Fruit fly (Drosophila melanogaster): ENCODE data around the gene RpS4.

RpS4 gene

DNA sequence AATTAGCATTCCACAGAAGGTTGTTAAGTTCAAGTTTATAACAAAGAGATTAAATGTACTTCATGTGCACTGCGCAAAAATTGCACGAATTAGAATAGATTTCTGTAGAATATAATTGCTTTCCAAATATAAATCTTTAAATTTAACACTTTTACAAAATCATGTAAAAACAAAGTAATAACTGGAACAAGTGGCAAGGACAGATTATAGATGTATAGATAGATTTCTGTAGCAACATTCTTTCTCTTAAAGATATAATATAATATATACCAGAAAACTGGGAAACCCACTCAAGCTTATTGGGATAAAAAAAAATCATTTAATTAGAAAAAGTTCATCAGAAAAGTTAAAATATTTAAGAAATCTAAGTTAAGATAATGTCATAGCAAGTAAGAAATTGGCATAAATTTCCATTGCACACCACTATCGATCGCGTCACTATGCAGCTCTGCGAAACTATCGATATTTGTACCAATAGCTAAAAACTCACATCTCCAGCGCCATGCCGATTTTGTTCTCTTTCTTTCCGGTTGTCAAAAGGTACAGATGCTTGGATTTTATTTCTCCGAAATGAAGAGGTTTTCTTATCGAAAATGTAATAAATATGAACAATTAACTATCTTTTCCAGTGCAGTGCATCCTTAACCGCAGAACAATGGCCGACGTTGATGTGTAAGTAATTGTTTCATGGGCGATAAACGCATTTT lies 18.5 kb upstream of the RpS4 start, which contains the start of gene RpS12 (continued):
- TF ChIP-seq nau (GFP tag; optimal IDR thresholded peaks at IDR 0.05) = peak; percentile 81
- no peak for TF ChIP-seq CG31388 (GFP tag; optimal IDR thresholded peaks at IDR 0.05)
- TF ChIP-seq MTF-1 (GFP tag; optimal IDR thresholded peaks at IDR 0.05; ENCODE audit: borderline replicate concordance) = peak; percentile 94
- peak; percentile 62 for TF ChIP-seq Ada2b (GFP tag; IDR thresholded peaks at IDR 0.05)
- peak; percentile 71 for TF ChIP-seq slp2 (GFP tag; optimal IDR thresholded peaks at IDR 0.05)
- TF ChIP-seq Nf-YA (GFP tag; IDR thresholded peaks at IDR 0.05) = peak; percentile 58
- TF ChIP-seq CG3163 (GFP tag; optimal IDR thresholded peaks at IDR 0.05) = peak; percentile 70
- peak; percentile 89 for TF ChIP-seq Meics (GFP tag; optimal IDR thresholded peaks at IDR 0.05)
- TF ChIP-seq unpg (GFP tag; optimal IDR thresholded peaks at IDR 0.05) = peak; percentile 65
- TF ChIP-seq CG3065 (GFP tag; optimal IDR thresholded peaks at IDR 0.05) = no peak
- peak; percentile 87 for TF ChIP-seq CG6813 (GFP tag; optimal IDR thresholded peaks at IDR 0.05)
- peak; percentile 61 for TF ChIP-seq trh (GFP tag; optimal IDR thresholded peaks at IDR 0.05)
- 0 out of 3 replicates have a peak, but pooled peaks have one; percentile 5 for TF ChIP-seq C15 (GFP tag; IDR thresholded peaks at IDR 0.05)
- TF ChIP-seq Oaz (GFP tag; IDR thresholded peaks at IDR 0.05) = peak; percentile 72
- peak; percentile 79 for TF ChIP-seq CG14014 (GFP tag; IDR thresholded peaks at IDR 0.05)
- TF ChIP-seq CG30431 (GFP tag; optimal IDR thresholded peaks at IDR 0.05) = peak; percentile 63
- peak; percentile 43 for TF ChIP-seq Taf1 (GFP tag; IDR thresholded peaks at IDR 0.05)
- TF ChIP-seq sisA (GFP tag; IDR thresholded peaks at IDR 0.05) = peak; percentile 58
- TF ChIP-seq CG14667 (GFP tag; IDR thresholded peaks at IDR 0.05) = peak; percentile 46
- TF ChIP-seq CG4854 (GFP tag; optimal IDR thresholded peaks at IDR 0.05) = peak; percentile 71
- TF ChIP-seq psq (GFP tag; optimal IDR thresholded peaks at IDR 0.05) = no peak
- no peak for TF ChIP-seq CG17612 (GFP tag; IDR thresholded peaks at IDR 0.05)
- TF ChIP-seq CG10654 (GFP tag; optimal IDR thresholded peaks at IDR 0.05) = peak; percentile 80
- peak; percentile 62 for TF ChIP-seq CG4328 (GFP tag; optimal IDR thresholded peaks at IDR 0.05)
- TF ChIP-seq dimm (GFP tag; IDR thresholded peaks at IDR 0.05) = no peak
- peak; percentile 68 for TF ChIP-seq Dip3 (GFP tag; optimal IDR thresholded peaks at IDR 0.05)
- peak; percentile 64 for TF ChIP-seq Dek (tag; optimal IDR thresholded peaks at IDR 0.05)
- TF ChIP-seq zfh1 (GFP tag; IDR thresholded peaks at IDR 0.05) = peak; percentile 81
- peak; percentile 98 for TF ChIP-seq Med (GFP tag)
- TF ChIP-seq sim (GFP tag; IDR thresholded peaks at IDR 0.05) = 0 out of 2 replicates have a peak, but pooled peaks have one; percentile 25
- peak; percentile 88 for TF ChIP-seq CG34376 (GFP tag; optimal IDR thresholded peaks at IDR 0.05)
- TF ChIP-seq gsb (GFP tag; IDR thresholded peaks at IDR 0.05) = peak; percentile 50; the same call in 1 of the 2 replicates
- TF ChIP-seq CG5245 (GFP tag; optimal IDR thresholded peaks at IDR 0.05) = peak; percentile 27
- peak; percentile 93 for TF ChIP-seq caup (GFP tag; optimal IDR thresholded peaks at IDR 0.05; ENCODE audit: severe bottlenecking)
- peak; percentile 65 to 70 for TF ChIP-seq Pdp1 (GFP tag; optimal IDR thresholded peaks at IDR 0.05)
- TF ChIP-seq CG2129 (GFP tag; IDR thresholded peaks at IDR 0.05; ENCODE audit: partially characterized antibody) = peak; percentile 52
- TF ChIP-seq abd-A (tag; optimal IDR thresholded peaks at IDR 0.05) = peak; percentile 28
- peak; percentile 71 for TF ChIP-seq Vsx1 (GFP tag; optimal IDR thresholded peaks at IDR 0.05)
- TF ChIP-seq nmo (GFP tag; optimal IDR thresholded peaks at IDR 0.05) = peak; percentile 56
- TF ChIP-seq emc (GFP tag; optimal IDR thresholded peaks at IDR 0.05) = peak; percentile 76
- TF ChIP-seq Hr39 (optimal IDR thresholded peaks at IDR 0.05) = no peak
- TF ChIP-seq CG6683 (GFP tag; optimal IDR thresholded peaks at IDR 0.05) = peak; percentile 53
- TF ChIP-seq pb (GFP tag; optimal IDR thresholded peaks at IDR 0.05) = peak; percentile 72
- peak; percentile 73 for TF ChIP-seq Atf6 (GFP tag; IDR thresholded peaks at IDR 0.05)
- peak; percentile 73 for TF ChIP-seq CG30403 (GFP tag; optimal IDR thresholded peaks at IDR 0.05)
- TF ChIP-seq CG12104 (GFP tag; optimal IDR thresholded peaks at IDR 0.05) = peak; percentile 77
- peak; percentile 71 for TF ChIP-seq CG6272 (GFP tag; IDR thresholded peaks at IDR 0.05)
- TF ChIP-seq Fer2 (tag; optimal IDR thresholded peaks at IDR 0.05) = peak; percentile 56
- peak; percentile 74 for TF ChIP-seq Aef1 (GFP tag; IDR thresholded peaks at IDR 0.05)
- TF ChIP-seq CG11696 (GFP tag; IDR thresholded peaks at IDR 0.05) = no peak
